Fruit fly (Drosophila melanogaster) S2 (cell line): ENCODE results near the gene PIG-C.

ENCODE experiments used
- CG8478 ChIP-seq: fragments of >200 bp; optimal IDR thresholded peaks from 2 replicates; lab custom pipeline; 2018
- CTCF ChIP-seq, 2 experiments: fragments of >200 bp; optimal IDR thresholded peaks; 2 replicates each; lab custom pipeline; 2018

- TF ChIP-seq CTCF (optimal IDR thresholded peaks at IDR 0.05; lab: Kevin White, UChicago): no peak
- TF ChIP-seq CG8478 (lab: Kevin White, UChicago): no peak
Measured at dm6 chr3L:3268161-3268560, 50.9 kb downstream of the PIG-C start, which contains the start of gene CG34265.
